Worm (Caenorhabditis elegans) whole organism, young adult: ENCODE measurements around the gene H11L12.1.

Experiments
- C06A6.2 ChIP-seq: fragments of 200-800 bp; sonication (Bioruptor generic); conservative IDR thresholded peaks from 2 replicates; pipeline ENCODE4 v1.3.6; 2022; ENCODE audit warnings: missing genetic modification characterization, missing compliant biosample characterization
- C17E4.6 ChIP-seq: fragments of 200-800 bp; sonication (Bioruptor generic); IDR thresholded peaks from 2 replicates; pipeline ENCODE4 v1.3.6; 2022; ENCODE audit warnings: missing genetic modification reagents, missing genetic modification characterization, missing compliant biosample characterization
- F37B4.10 ChIP-seq: fragments of 200-800 bp; sonication (Bioruptor generic); IDR thresholded peaks from 2 replicates; pipeline ENCODE4 v1.3.6; 2022; ENCODE audit warnings: missing genetic modification characterization, missing compliant biosample characterization
- F49E8.2 ChIP-seq: sonication (generic microtip); optimal IDR thresholded peaks from 3 replicates; lab custom pipeline; 2017; ENCODE audit warnings: missing genetic modification characterization, mild to moderate bottlenecking, missing compliant biosample characterization, antibody characterized with exemption, moderate library complexity; ENCODE audit not compliant: insufficient read depth
- ZK185.1 ChIP-seq: sonication (generic microtip); optimal IDR thresholded peaks from 2 replicates; lab custom pipeline; 2016; ENCODE audit warnings: mild to moderate bottlenecking, missing genetic modification characterization, missing compliant biosample characterization; ENCODE audit not compliant: poor library complexity, severe bottlenecking
- athp-1 ChIP-seq: sonication (generic microtip); optimal IDR thresholded peaks from 2 replicates; lab custom pipeline; 2017; ENCODE audit warnings: mild to moderate bottlenecking, missing genetic modification characterization, missing compliant biosample characterization
- attf-5 ChIP-seq: fragments of 200-800 bp; sonication (Bioruptor generic); optimal IDR thresholded peaks from 2 replicates; lab custom pipeline; 2018; ENCODE audit warnings: mild to moderate bottlenecking, missing genetic modification characterization, missing compliant biosample characterization
- bed-1 ChIP-seq: fragments of 200-800 bp; sonication (Bioruptor generic); IDR thresholded peaks from 2 replicates; pipeline ENCODE4 v1.3.6; 2022; ENCODE audit warnings: missing genetic modification reagents, missing genetic modification characterization, missing compliant biosample characterization
- cebp-2 ChIP-seq: fragments of 200-800 bp; sonication (Bioruptor generic); IDR thresholded peaks from 2 replicates; pipeline ENCODE4 v1.3.6; 2022; ENCODE audit warnings: missing genetic modification characterization, missing compliant biosample characterization
- ceh-27 ChIP-seq: fragments of 200-800 bp; sonication (Bioruptor generic); optimal IDR thresholded peaks from 2 replicates; lab custom pipeline; 2018; ENCODE audit warnings: mild to moderate bottlenecking, missing genetic modification characterization, moderate library complexity, missing compliant biosample characterization
- egl-44 ChIP-seq: fragments of 200-800 bp; sonication (Bioruptor generic); IDR thresholded peaks from 2 replicates; pipeline ENCODE4 v1.3.6; 2022; ENCODE audit warnings: missing genetic modification reagents, missing genetic modification characterization, missing compliant biosample characterization
- ekl-4 ChIP-seq: fragments of 200-800 bp; sonication (Bioruptor generic); IDR thresholded peaks from 2 replicates; pipeline ENCODE4 v1.3.6; 2022; ENCODE audit warnings: missing genetic modification reagents, missing genetic modification characterization, missing compliant biosample characterization
- hmg-1.2 ChIP-seq: fragments of 200-800 bp; sonication (Bioruptor generic); IDR thresholded peaks from 2 replicates; pipeline ENCODE4 v1.3.6; 2022; ENCODE audit warnings: missing genetic modification reagents, missing genetic modification characterization, missing compliant biosample characterization
- lin-54 ChIP-seq: fragments of 200-800 bp; sonication (Bioruptor generic); optimal IDR thresholded peaks from 2 replicates; lab custom pipeline; 2018; ENCODE audit warnings: mild to moderate bottlenecking, missing genetic modification characterization, missing compliant biosample characterization
- rpc-1 ChIP-seq, 2 experiments: fragments of 150-350 bp in 1 of 2; sonication (generic microtip) in 1 of 2; optimal IDR thresholded peaks; 2 replicates each; lab custom pipeline; 2014 to 2018; ENCODE audit warnings: missing biosample characterization in 1 of 2, missing genetic modification characterization in 1 of 2, missing genetic modification reagents in 1 of 2, missing genotype in 1 of 2
- somi-1 ChIP-seq: fragments of 200-800 bp; sonication (Bioruptor generic); optimal IDR thresholded peaks from 2 replicates; lab custom pipeline; 2018; ENCODE audit warnings: mild to moderate bottlenecking, missing genetic modification characterization, missing compliant biosample characterization
- unc-62 ChIP-seq: fragments of 150-350 bp; optimal IDR thresholded peaks from 2 replicates; lab custom pipeline; 2014; ENCODE audit warnings: missing biosample characterization, missing genetic modification reagents, missing genetic modification characterization

H11L12.1 gene

DNA sequence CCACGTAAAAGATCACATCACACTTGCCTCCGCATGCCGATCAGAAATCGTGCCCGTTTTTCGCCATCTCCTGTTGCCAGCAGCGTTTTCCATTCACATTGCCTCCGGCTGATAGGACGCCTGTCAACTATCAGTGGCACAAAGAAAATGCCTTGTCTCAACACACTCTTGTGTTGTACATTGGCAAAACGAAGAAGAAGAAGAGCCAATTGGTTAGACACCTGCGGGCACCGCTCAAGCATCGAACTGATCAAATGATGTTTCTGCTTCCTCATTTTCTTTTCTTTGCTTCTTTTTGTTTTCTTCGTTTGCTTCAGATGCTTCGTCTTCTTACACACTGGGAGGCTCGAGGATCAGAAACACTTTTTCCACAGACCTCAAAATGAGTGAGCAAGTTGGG, 44.2 kb downstream of the H11L12.1 start:
- no peak for TF ChIP-seq attf-5 (GFP tag; lab: Kevin White, UChicago)
- no peak for TF ChIP-seq athp-1 (tag; lab: Kevin White, UChicago)
- TF ChIP-seq C17E4.6 (GFP tag; lab: Robert Waterston, UW), result no peak
- TF ChIP-seq egl-44, result no peak
- TF ChIP-seq C06A6.2 (GFP tag; lab: Robert Waterston, UW), result no peak
- no peak for TF ChIP-seq lin-54 (GFP tag; lab: Kevin White, UChicago)
- no peak for TF ChIP-seq F49E8.2 (tag; lab: Kevin White, UChicago)
- no peak for TF ChIP-seq somi-1 (GFP tag; lab: Kevin White, UChicago)
- no peak for TF ChIP-seq unc-62
- no peak for TF ChIP-seq F37B4.10 (GFP tag; lab: Robert Waterston, UW)
- TF ChIP-seq ceh-27 (GFP tag; lab: Kevin White, UChicago), result no peak
- no peak for TF ChIP-seq ekl-4 (GFP tag; lab: Robert Waterston, UW)

DNA sequence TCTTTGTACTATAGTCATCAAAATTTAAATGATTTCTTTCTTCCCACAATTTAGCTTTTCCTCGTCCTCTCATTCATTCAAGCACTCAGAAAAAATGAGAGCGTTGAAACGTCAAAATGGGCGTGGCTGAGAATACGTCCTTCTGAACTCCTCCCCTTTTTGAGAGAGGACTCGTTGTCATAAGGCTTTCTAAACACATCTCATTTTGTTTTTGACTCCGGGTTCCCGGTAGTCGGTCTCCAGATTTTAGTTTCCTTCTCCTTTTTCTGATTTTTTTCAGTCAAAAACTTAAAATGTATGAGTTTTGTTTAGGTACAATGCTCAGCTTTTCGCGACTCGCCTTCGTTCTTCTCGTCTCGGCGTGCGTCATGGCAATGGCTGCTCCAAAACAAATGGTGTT, 49.4 kb downstream of the H11L12.1 start, which contains the start of gene nlp-6:
nlp-6 (plus strand) TSS at position 301 of the 400 bp plus-strand sequence.
- no peak for TF ChIP-seq cebp-2
- no peak for TF ChIP-seq ZK185.1 (tag; lab: Kevin White, UChicago)
- TF ChIP-seq rpc-1 (optimal IDR thresholded peaks at IDR 0.05; lab: Kevin White, UChicago), result no peak
- TF ChIP-seq rpc-1 (tag; optimal IDR thresholded peaks at IDR 0.05; lab: Kevin White, UChicago), result no peak
- TF ChIP-seq bed-1, result no peak
- no peak for TF ChIP-seq hmg-1.2 (GFP tag; lab: Robert Waterston, UW)
